Worm (Caenorhabditis elegans) whole organism, late embryonic: ENCODE results near the gene str-23.

Source experiments
- F13H6.1 ChIP-seq: sonication (generic microtip); optimal IDR thresholded peaks from 2 replicates; lab custom pipeline; 2016; ENCODE audit warnings: missing genetic modification characterization, missing compliant biosample characterization
- ama-1 ChIP-seq: fragments of 150-350 bp; optimal IDR thresholded peaks from 2 replicates; lab custom pipeline; 2014
- che-1 ChIP-seq: sonication (generic microtip); optimal IDR thresholded peaks from 2 replicates; lab custom pipeline; 2016; ENCODE audit warnings: mild to moderate bottlenecking, missing genetic modification characterization, missing compliant biosample characterization
- elt-4 ChIP-seq: sonication (generic microtip); optimal IDR thresholded peaks from 2 replicates; lab custom pipeline; 2016; ENCODE audit warnings: missing genetic modification characterization, missing compliant biosample characterization
- hlh-30 ChIP-seq: sonication (generic microtip); optimal IDR thresholded peaks from 2 replicates; lab custom pipeline; 2017; ENCODE audit warnings: antibody characterized with exemption, missing genetic modification characterization, missing compliant biosample characterization; ENCODE audit not compliant: insufficient read depth
- lin-11 ChIP-seq: fragments of 200-800 bp; sonication (Bioruptor generic); optimal IDR thresholded peaks from 2 replicates; lab custom pipeline; 2018; ENCODE audit warnings: mild to moderate bottlenecking, missing genetic modification characterization, missing compliant biosample characterization
- pqm-1 ChIP-seq: sonication (generic microtip); optimal IDR thresholded peaks from 2 replicates; lab custom pipeline; 2016; ENCODE audit warnings: missing genetic modification characterization, missing compliant biosample characterization
- pros-1 ChIP-seq: fragments of 150-350 bp; optimal IDR thresholded peaks from 2 replicates; lab custom pipeline; 2014; ENCODE audit warnings: missing biosample characterization, missing genetic modification reagents, missing genetic modification characterization

DNA sequence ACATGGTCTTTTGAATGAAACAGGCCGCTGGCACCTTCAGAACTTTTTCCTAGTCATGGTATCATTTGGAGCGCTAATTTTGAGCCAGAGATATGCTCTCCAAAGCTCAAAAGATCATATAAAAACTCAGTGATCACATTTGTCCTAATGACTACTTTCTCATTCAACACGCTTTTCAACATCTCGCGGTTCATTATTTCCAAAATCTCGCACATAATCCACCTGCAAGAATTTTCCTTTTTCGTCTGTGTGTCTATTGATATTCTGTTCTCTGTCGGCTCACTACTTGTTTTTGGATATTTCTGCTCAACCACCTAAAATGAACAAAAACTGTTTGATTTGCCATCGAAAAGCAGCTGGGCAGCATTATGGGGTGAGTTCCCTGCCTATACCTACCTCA, 29.0 kb downstream of the str-23 start, which contains the start of gene nhr-51:
- TF ChIP-seq che-1 (no peak), lin-11 (no peak), elt-4 (tag; lab: Kevin White, UChicago) (no peak), pqm-1 (tag; lab: Kevin White, UChicago) (no peak), ama-1 (no peak), pros-1 (tag; lab: Kevin White, UChicago) (no peak), F13H6.1 (tag; lab: Kevin White, UChicago) (no peak), hlh-30 (tag; lab: Kevin White, UChicago) (no peak)
